Worm (Caenorhabditis elegans): ENCODE results near the gene C27D8.2.

- TF ChIP-seq unc-86 (tag; optimal IDR thresholded peaks at IDR 0.05): no peak
- TF ChIP-seq nhr-28 (tag; optimal IDR thresholded peaks at IDR 0.05): no peak
- no peak for TF ChIP-seq blmp-1 (tag; optimal IDR thresholded peaks at IDR 0.05)
- no peak for TF ChIP-seq aha-1 (tag; optimal IDR thresholded peaks at IDR 0.05)
- no peak for TF ChIP-seq unc-30 (tag; optimal IDR thresholded peaks at IDR 0.05)
- TF ChIP-seq fkh-10 (GFP tag; optimal IDR thresholded peaks at IDR 0.05): no peak
- TF ChIP-seq egl-27 (tag; optimal IDR thresholded peaks at IDR 0.05): no peak
- no peak for TF ChIP-seq nhr-76 (tag; optimal IDR thresholded peaks at IDR 0.05)
- TF ChIP-seq mep-1 (tag; optimal IDR thresholded peaks at IDR 0.05): no peak
- TF ChIP-seq ceh-90 (tag; optimal IDR thresholded peaks at IDR 0.05): no peak
Observed at ce11 chrIV:12757470-12757869, 46.5 kb downstream of the C27D8.2 start, which contains the start of gene flp-9.
